Worm (Caenorhabditis elegans) whole organism, L1 larva: ENCODE results near the gene Y62F5A.10.

Experiments used
- C16A3.4 ChIP-seq: fragments of 150-350 bp; optimal IDR thresholded peaks from 2 replicates; lab custom pipeline; 2014; ENCODE audit warnings: missing biosample characterization, missing genetic modification characterization
- C34B4.2 ChIP-seq: sonication (generic microtip); optimal IDR thresholded peaks from 2 replicates; lab custom pipeline; 2017; ENCODE audit warnings: mild to moderate bottlenecking, missing genetic modification characterization, missing compliant biosample characterization
- ama-1 ChIP-seq: fragments of 150-350 bp; optimal IDR thresholded peaks from 2 replicates; lab custom pipeline; 2014
- ces-1 ChIP-seq: fragments of 150-350 bp; optimal IDR thresholded peaks from 2 replicates; lab custom pipeline; 2014; ENCODE audit warnings: missing biosample characterization, missing genetic modification reagents, missing genetic modification characterization
- efl-1 ChIP-seq, 4 experiments: fragments of 150-350 bp; optimal IDR thresholded peaks in 3 of 4; peaks in 1 of 4; 1 replicate in 1 of 4; 2 replicates in 3 of 4; lab custom pipeline; 2014; ENCODE audit warnings: missing biosample characterization in 2 of 4, missing genetic modification characterization in 2 of 4, missing genetic modification reagents in 2 of 4
- elt-2 ChIP-seq: sonication (generic microtip); optimal IDR thresholded peaks from 2 replicates; lab custom pipeline; 2016; ENCODE audit warnings: missing genetic modification characterization, mild to moderate bottlenecking, inconsistent platforms, missing compliant biosample characterization, missing genetic modification reagents
- lin-14 ChIP-seq: fragments of 200-800 bp; sonication (Bioruptor generic); optimal IDR thresholded peaks from 2 replicates; lab custom pipeline; 2018; ENCODE audit warnings: mild to moderate bottlenecking, missing genetic modification characterization, moderate library complexity, missing compliant biosample characterization
- lin-35 ChIP-seq, 2 experiments: fragments of 150-350 bp; optimal IDR thresholded peaks; 2 replicates each; lab custom pipeline; 2014; ENCODE audit warnings: missing biosample characterization in 2 of 2, missing genetic modification characterization in 2 of 2, missing genetic modification reagents in 2 of 2
- mdl-1 ChIP-seq, 2 experiments: fragments of 150-350 bp; optimal IDR thresholded peaks; 2 replicates each; lab custom pipeline; 2014 to 2017; ENCODE audit warnings: missing biosample characterization in 2 of 2, missing genetic modification characterization in 2 of 2, inconsistent platforms in 1 of 2
- mep-1 ChIP-seq: fragments of 150-350 bp; optimal IDR thresholded peaks from 2 replicates; lab custom pipeline; 2014; ENCODE audit warnings: missing biosample characterization, missing genetic modification characterization
- nhr-11 ChIP-seq: fragments of 150-350 bp; optimal IDR thresholded peaks from 2 replicates; lab custom pipeline; 2014; ENCODE audit warnings: missing biosample characterization, missing genetic modification characterization
- nhr-71 ChIP-seq: sonication (generic microtip); optimal IDR thresholded peaks from 2 replicates; lab custom pipeline; 2016; ENCODE audit warnings: mild to moderate bottlenecking, missing genetic modification characterization, moderate library complexity, missing compliant biosample characterization
- nhr-76 ChIP-seq: sonication (generic microtip); optimal IDR thresholded peaks from 2 replicates; lab custom pipeline; 2017; ENCODE audit warnings: missing biosample characterization, missing genetic modification characterization
- nhr-77 ChIP-seq: fragments of 150-350 bp; optimal IDR thresholded peaks from 2 replicates; lab custom pipeline; 2014; ENCODE audit warnings: missing biosample characterization, missing genetic modification characterization
- snu-23 ChIP-seq: sonication (generic microtip); optimal IDR thresholded peaks from 2 replicates; lab custom pipeline; 2016; ENCODE audit warnings: missing genetic modification characterization, missing compliant biosample characterization
- sup-37 ChIP-seq: fragments of 200-800 bp; sonication (Bioruptor generic); optimal IDR thresholded peaks from 2 replicates; lab custom pipeline; 2018; ENCODE audit warnings: mild to moderate bottlenecking, missing genetic modification characterization, missing compliant biosample characterization
- swsn-7 ChIP-seq: sonication (generic microtip); optimal IDR thresholded peaks from 2 replicates; lab custom pipeline; 2016; ENCODE audit warnings: missing genetic modification characterization, missing compliant biosample characterization
- tbx-2 ChIP-seq: sonication (generic microtip); optimal IDR thresholded peaks from 2 replicates; lab custom pipeline; 2016; ENCODE audit warnings: missing genetic modification characterization, missing compliant biosample characterization
- tlp-1 ChIP-seq: fragments of 150-350 bp; optimal IDR thresholded peaks from 2 replicates; lab custom pipeline; 2014; ENCODE audit warnings: missing biosample characterization, missing genetic modification characterization
- unc-86 ChIP-seq: sonication (generic microtip); optimal IDR thresholded peaks from 2 replicates; lab custom pipeline; 2016; ENCODE audit warnings: missing genetic modification characterization, missing compliant biosample characterization
- unc-98 ChIP-seq: fragments of 200-800 bp; sonication (Bioruptor generic); IDR thresholded peaks from 2 replicates; pipeline ENCODE4 v1.3.6; 2022; ENCODE audit warnings: missing genetic modification characterization, missing compliant biosample characterization
- vab-15 ChIP-seq: sonication (generic microtip); optimal IDR thresholded peaks from 2 replicates; lab custom pipeline; 2017; ENCODE audit warnings: missing genotype, mild to moderate bottlenecking, missing genetic modification characterization, missing compliant biosample characterization

The Y62F5A.10 gene

DNA sequence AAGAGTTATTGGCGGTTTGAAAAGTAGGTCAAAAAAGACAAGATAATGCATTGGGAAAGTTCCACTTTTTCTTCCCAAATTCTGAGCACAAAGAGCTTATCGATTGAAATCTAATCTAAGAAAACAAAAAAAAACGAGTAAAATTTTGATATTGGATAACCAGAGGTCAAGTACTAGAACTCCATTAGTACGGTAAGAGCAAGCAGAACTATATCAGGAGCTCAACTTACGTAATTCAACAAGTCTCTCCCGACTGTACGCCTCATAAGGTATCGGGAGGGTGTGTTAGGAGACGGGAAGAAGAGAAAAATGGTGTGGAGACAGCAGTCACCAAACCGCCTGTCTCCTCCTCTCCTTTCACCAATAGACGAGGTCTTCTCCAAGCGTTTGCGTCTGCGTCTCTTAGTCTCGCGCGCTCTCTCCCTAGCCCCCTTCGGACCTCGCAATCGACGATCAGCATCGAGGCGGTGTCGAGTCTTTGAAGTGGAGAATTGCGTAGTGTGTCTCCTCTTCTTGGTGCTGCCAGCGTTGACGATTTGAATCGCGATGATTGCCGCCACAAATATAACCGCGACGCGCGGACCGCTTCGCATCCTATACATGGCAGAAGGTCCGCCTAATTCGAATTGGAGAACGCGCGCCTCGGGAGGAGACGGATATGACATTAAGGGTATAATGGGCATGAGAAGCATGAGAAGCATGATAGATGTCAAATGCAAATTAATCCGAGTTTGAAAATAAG, 45.7 kb downstream of the Y62F5A.10 start, which contains the start of gene F54D5.5 (continued):
- TF ChIP-seq nhr-11 (tag; lab: Kevin White, UChicago) (no peak), snu-23 (GFP tag; lab: Kevin White, UChicago) (peak; percentile 9), mep-1 (peak; percentile 44), tbx-2 (tag; lab: Kevin White, UChicago) (peak; percentile 3), swsn-7 (tag; lab: Kevin White, UChicago) (no peak), unc-86 (tag; lab: Kevin White, UChicago) (peak; percentile 7), C16A3.4 (tag; lab: Kevin White, UChicago) (no peak), lin-35 (GFP tag; optimal IDR thresholded peaks at IDR 0.05; lab: Kevin White, UChicago) (peak; percentile 45 to 47), lin-14 (peak; percentile 46)

DNA sequence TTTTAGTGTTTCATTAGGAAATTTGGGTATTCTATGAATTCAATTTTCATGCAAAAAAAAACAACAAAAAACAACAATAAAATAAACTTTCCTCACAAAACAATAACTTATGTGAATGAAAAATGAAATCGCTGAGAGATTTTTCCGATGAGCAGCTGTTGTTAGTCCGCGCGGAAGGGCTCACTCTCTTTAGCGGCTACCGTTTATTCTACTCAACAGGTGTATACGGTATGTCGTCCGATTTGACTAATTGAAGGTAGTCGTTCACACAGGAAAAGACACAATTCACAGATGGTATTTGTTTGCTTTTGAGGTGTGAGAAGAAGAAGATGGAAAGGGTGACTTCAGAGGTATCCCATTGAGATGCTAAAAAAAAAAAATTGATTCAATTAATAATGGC, 47.3 kb downstream of the Y62F5A.10 start:
- TF ChIP-seq vab-15 (no peak), efl-1 (optimal IDR thresholded peaks at IDR 0.05; lab: Kevin White, UChicago) (no peak), efl-1 (GFP tag; optimal IDR thresholded peaks at IDR 0.05 in 1 of 2; lab: Kevin White, UChicago) (peak in 1 of 2 experiments; percentile 50)

DNA sequence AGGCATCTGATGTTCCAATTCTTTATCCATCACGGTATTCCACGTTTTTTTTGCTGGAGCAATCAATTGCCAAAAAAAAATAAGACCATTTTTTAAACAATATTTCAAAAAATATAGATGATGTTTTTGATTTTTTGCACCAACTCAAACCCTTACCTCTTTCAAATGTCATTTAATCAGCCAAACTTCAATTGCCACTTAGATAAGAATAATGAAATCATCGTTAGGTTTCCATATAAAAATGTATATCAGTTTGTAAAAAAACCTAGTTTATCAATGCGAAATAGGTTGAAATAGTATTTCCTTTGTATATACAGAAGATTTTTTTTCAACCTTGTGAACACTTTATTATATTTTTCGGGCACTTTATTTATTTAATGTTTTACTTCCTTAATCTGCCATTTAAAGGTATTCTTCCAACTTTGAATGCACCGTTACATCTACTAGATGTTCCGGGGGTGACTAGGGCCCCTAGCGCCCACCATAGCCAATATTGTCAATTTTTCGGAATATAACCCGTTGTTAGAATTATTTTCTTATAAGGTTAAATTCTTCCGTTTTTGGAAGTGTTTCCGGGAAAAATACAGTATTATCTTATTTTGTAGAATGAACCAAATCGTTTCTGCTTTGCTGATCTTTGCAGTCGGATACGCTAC, 47.9 kb downstream of the Y62F5A.10 start, which contains the start of the genes F54D5.23 and F54D5.4:
Gene F54D5.23 (minus strand): TSS at position 75 of the 656 bp plus-strand sequence.
Gene F54D5.4 (plus strand): TSS at position 606 of the 656 bp plus-strand sequence.
- TF ChIP-seq ces-1 (GFP tag; lab: Kevin White, UChicago) (no peak), mdl-1 (tag; optimal IDR thresholded peaks at IDR 0.05; lab: Kevin White, UChicago) (no peak), tlp-1 (tag; lab: Kevin White, UChicago) (no peak), ama-1 (lab: Kevin White, UChicago) (no peak), C16A3.4 (tag; lab: Kevin White, UChicago) (no peak), nhr-76 (tag; lab: Kevin White, UChicago) (no peak), C34B4.2 (tag; lab: Kevin White, UChicago) (no peak), nhr-77 (tag; lab: Kevin White, UChicago) (no peak), nhr-71 (no peak), unc-98 (GFP tag; lab: Robert Waterston, UW) (no peak), sup-37 (GFP tag; lab: Kevin White, UChicago) (no peak)

DNA sequence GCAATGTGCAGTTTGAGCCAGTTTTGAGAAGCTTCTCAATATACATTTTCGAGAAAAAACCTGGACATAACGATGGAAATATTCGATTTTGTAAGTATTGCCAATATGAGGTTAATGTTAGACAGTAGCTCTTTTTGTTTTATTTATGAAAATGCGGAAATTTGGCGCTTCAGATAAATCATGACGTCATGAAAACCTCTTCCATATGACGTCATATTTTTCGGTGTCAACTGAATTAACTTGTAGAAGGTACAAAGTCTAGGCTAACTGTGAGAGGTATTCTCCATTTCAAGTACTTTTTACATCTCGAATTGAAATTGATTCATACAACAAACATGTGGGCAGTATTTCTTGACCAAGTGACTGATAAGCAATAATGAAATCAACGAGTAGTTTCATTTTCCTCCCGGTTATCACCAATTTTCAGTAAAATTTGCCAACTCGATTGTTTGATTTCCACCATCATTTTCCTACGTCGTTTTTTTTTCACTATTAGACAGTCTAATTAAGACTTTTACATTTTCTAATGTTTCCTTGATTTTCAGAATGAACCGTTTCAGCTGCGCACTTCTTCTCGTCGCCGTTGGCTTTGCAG, 50.0 kb downstream of the Y62F5A.10 start, which contains the start of gene F54D5.3:
Gene F54D5.3 (plus strand): TSS at position 546 of the 595 bp plus-strand sequence.
- TF ChIP-seq lin-35 (GFP tag; optimal IDR thresholded peaks at IDR 0.05; lab: Kevin White, UChicago), result peak in 1 of 2 experiments; percentile 5
- TF ChIP-seq swsn-7 (tag; lab: Kevin White, UChicago), result no peak
- no peak for TF ChIP-seq efl-1 (optimal IDR thresholded peaks at IDR 0.05; lab: Kevin White, UChicago)
- peak in 1 of 2 experiments; percentile 14 for TF ChIP-seq efl-1 (GFP tag; optimal IDR thresholded peaks at IDR 0.05 in 1 of 2; lab: Kevin White, UChicago)
- TF ChIP-seq elt-2 (tag; lab: Kevin White, UChicago), result peak; percentile 30
- TF ChIP-seq, all 84 proteins: peak for 3
